Worm (Caenorhabditis elegans) whole organism, late embryonic: ENCODE data around the gene ZC239.22.

Experiments used
- F13H6.1 ChIP-seq: sonication (generic microtip); optimal IDR thresholded peaks from 2 replicates; lab custom pipeline; 2016; ENCODE audit warnings: missing genetic modification characterization, missing compliant biosample characterization
- ceh-45 ChIP-seq: fragments of 200-800 bp; sonication (Bioruptor generic); IDR thresholded peaks from 2 replicates; pipeline ENCODE4 v1.3.6; 2022; ENCODE audit warnings: missing genetic modification reagents, missing genetic modification characterization, missing compliant biosample characterization
- ceh-48 ChIP-seq: sonication (generic microtip); optimal IDR thresholded peaks from 2 replicates; lab custom pipeline; 2016; ENCODE audit warnings: missing genetic modification characterization, inconsistent platforms, missing compliant biosample characterization
- ceh-9 ChIP-seq: sonication (generic microtip); optimal IDR thresholded peaks from 2 replicates; lab custom pipeline; 2016; ENCODE audit warnings: mild to moderate bottlenecking, missing genetic modification characterization, inconsistent platforms, missing compliant biosample characterization
- pha-2 ChIP-seq: sonication (generic microtip); optimal IDR thresholded peaks from 2 replicates; lab custom pipeline; 2017; ENCODE audit warnings: mild to moderate bottlenecking, missing genetic modification characterization, missing compliant biosample characterization
- pha-4 ChIP-seq: fragments of 150-350 bp; optimal IDR thresholded peaks from 2 replicates; lab custom pipeline; 2018; ENCODE audit warnings: missing biosample characterization, missing genetic modification reagents, missing genetic modification characterization
- tbx-2 ChIP-seq: sonication (generic microtip); optimal IDR thresholded peaks from 2 replicates; lab custom pipeline; 2016; ENCODE audit warnings: missing genetic modification characterization, missing compliant biosample characterization
- tbx-7 ChIP-seq: sonication (generic microtip); optimal IDR thresholded peaks from 2 replicates; lab custom pipeline; 2016; ENCODE audit warnings: missing genotype, missing genetic modification characterization, missing compliant biosample characterization

- TF ChIP-seq ceh-48 (tag; lab: Kevin White, UChicago) = no peak
- no peak for TF ChIP-seq ceh-45 (GFP tag; lab: Robert Waterston, UW)
- no peak for TF ChIP-seq ceh-9 (tag; lab: Kevin White, UChicago)
- TF ChIP-seq pha-2 = no peak
- TF ChIP-seq tbx-7 (tag; lab: Kevin White, UChicago) = no peak
- TF ChIP-seq pha-4 = no peak
- TF ChIP-seq tbx-2 (tag; lab: Kevin White, UChicago) = no peak
- TF ChIP-seq F13H6.1 (tag; lab: Kevin White, UChicago) = no peak
Measured at ce11 chrII:3244070-3244469, 23.4 kb upstream of the ZC239.22 start, which contains the start of gene C17F4.12.
